Worm (Caenorhabditis elegans): ENCODE data around the gene mtr-4.

Gene mtr-4

DNA sequence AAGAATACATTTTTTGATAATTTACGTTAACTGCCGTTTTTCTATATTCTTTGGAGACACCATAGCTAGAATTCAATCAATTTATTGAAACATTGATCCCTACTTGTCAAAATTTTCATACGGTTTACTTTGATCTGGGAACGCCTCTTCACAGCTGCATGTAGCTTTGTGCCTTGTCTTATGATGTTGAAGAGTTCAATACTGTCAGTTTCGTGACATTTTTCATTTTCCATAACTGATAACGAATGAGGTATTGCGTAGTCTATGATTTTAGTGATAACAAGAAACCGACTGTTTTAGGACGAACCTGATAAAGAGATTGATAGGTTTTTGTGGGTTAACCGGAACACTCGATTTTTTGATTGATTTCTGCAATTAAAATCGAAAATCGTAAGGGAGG is 24.1 kb upstream of the mtr-4 start:
- TF ChIP-seq mcd-1 (GFP tag; IDR thresholded peaks at IDR 0.05) = no peak
- TF ChIP-seq repo-1 (tag; optimal IDR thresholded peaks at IDR 0.05) = peak; percentile 46
- peak; percentile 54 for TF ChIP-seq tlf-1 (GFP tag; optimal IDR thresholded peaks at IDR 0.05)
- TF ChIP-seq ztf-22 (GFP tag; optimal IDR thresholded peaks at IDR 0.05) = peak; percentile 90
- peak; percentile 18 for TF ChIP-seq attf-5 (GFP tag; optimal IDR thresholded peaks at IDR 0.05)
- 0 out of 2 replicates have a peak, but pooled peaks have one; percentile 22 for TF ChIP-seq egl-44 (GFP tag; IDR thresholded peaks at IDR 0.05)
- 0 out of 2 replicates have a peak, but pooled peaks have one; percentile 7 for TF ChIP-seq ceh-40 (GFP tag; IDR thresholded peaks at IDR 0.05)
- peak; percentile 0 for TF ChIP-seq F22D6.2 (tag; optimal IDR thresholded peaks at IDR 0.05)
- peak; percentile 51; the same call in 1 of the 2 replicates for TF ChIP-seq dox-1 (GFP tag; IDR thresholded peaks at IDR 0.05)
- TF ChIP-seq die-1 (tag; optimal IDR thresholded peaks at IDR 0.05) = no peak
- TF ChIP-seq ets-4 (GFP tag; optimal IDR thresholded peaks at IDR 0.05) = peak; percentile 83
- TF ChIP-seq madf-10 (tag; optimal IDR thresholded peaks at IDR 0.05) = peak; percentile 42
- TF ChIP-seq lin-54 (GFP tag; optimal IDR thresholded peaks at IDR 0.05) = peak; percentile 34
- peak; percentile 74 for TF ChIP-seq atf-7 (tag; optimal IDR thresholded peaks at IDR 0.05)
- no peak for TF ChIP-seq cebp-1 (GFP tag; IDR thresholded peaks at IDR 0.05)
- TF ChIP-seq cebp-1 (tag; optimal IDR thresholded peaks at IDR 0.05) = peak; percentile 54
- TF ChIP-seq lin-40 (tag; optimal IDR thresholded peaks at IDR 0.05) = peak; percentile 31
- no peak for TF ChIP-seq bed-1 (GFP tag; IDR thresholded peaks at IDR 0.05)
- peak; percentile 35 for TF ChIP-seq tbp1 (GFP tag; optimal IDR thresholded peaks at IDR 0.05)
- no peak for TF ChIP-seq unc-62 (GFP tag; optimal IDR thresholded peaks at IDR 0.05)
- TF ChIP-seq let-607 (tag; optimal IDR thresholded peaks at IDR 0.05) = peak; percentile 29 to 60
- TF ChIP-seq nhr-80 (tag; optimal IDR thresholded peaks at IDR 0.05) = peak; percentile 97

DNA sequence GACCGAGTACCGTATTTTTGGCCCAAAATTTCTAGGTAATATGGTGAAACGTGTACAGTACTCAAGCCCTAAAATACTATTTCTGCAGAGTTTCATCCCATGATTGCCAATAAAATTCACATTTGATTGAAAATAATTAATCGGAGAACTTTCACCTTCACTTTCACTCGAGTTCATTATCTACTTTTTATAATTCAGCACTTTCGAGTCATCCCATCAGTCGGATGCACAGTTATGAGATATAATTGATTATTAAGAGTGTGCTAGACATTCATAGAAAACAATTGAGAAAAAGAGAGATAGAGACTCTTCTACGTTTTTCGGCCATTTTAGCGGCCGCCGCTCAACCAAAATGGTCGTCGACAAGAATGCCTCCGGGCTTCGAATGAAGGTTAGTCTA is 22.8 kb upstream of the mtr-4 start, which contains the start of gene fat-3:
Gene fat-3, plus strand, starts transcription at position 313 of the 400 bp plus-strand sequence.
- TF ChIP-seq hmg-1.2 (GFP tag; IDR thresholded peaks at IDR 0.05) = peak; percentile 53; the same call in 1 of the 2 replicates
- no peak for TF ChIP-seq rec-8 (tag; optimal IDR thresholded peaks at IDR 0.05)
- peak; percentile 75 for TF ChIP-seq nhr-80 (tag; optimal IDR thresholded peaks at IDR 0.05)

DNA sequence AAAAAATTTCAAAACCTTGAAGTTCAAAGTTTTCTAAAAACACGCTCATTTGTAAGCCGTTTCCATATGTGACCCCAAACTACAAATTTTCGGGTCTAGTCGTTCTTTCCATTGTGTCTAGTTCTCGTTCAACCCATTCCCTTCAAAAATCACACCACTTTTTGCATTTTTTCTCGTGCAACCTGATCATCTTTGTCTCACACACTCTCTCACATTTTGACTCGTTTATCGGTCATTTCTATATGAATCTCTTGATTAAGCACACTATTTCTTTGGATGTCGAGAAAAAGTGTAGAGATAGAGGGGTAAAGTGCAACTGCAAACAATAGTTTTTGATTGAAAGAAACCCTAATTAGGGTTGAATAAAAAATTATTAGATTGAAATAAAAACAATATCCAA is 21.9 kb upstream of the mtr-4 start:
- TF ChIP-seq lin-40 (tag; optimal IDR thresholded peaks at IDR 0.05) (peak; percentile 18), ztf-25 (GFP tag; IDR thresholded peaks at IDR 0.05) (no peak), ets-4 (GFP tag; optimal IDR thresholded peaks at IDR 0.05) (peak; percentile 35), nhr-80 (tag; optimal IDR thresholded peaks at IDR 0.05) (peak; percentile 74), ekl-4 (GFP tag; IDR thresholded peaks at IDR 0.05) (no peak), egl-44 (GFP tag; IDR thresholded peaks at IDR 0.05) (0 out of 2 replicates have a peak, but pooled peaks have one; percentile 15), atf-7 (tag; optimal IDR thresholded peaks at IDR 0.05) (no peak), madf-10 (tag; optimal IDR thresholded peaks at IDR 0.05) (peak; percentile 29), ztf-6 (GFP tag; IDR thresholded peaks at IDR 0.05) (no peak), B0336.3 (GFP tag; IDR thresholded peaks at IDR 0.05) (peak; percentile 42; the same call in 1 of the 2 replicates), madf-6 (GFP tag; IDR thresholded peaks at IDR 0.05) (no peak), attf-5 (GFP tag; optimal IDR thresholded peaks at IDR 0.05) (peak; percentile 16), ceh-100 (GFP tag; IDR thresholded peaks at IDR 0.05) (no peak), rcor-1 (GFP tag; IDR thresholded peaks at IDR 0.05) (no peak), hmg-1.2 (GFP tag; IDR thresholded peaks at IDR 0.05) (peak; percentile 75; the same call in 1 of the 2 replicates), nfya-1 (tag; optimal IDR thresholded peaks at IDR 0.05; ENCODE audit: borderline replicate concordance, insufficient read depth) (no peak), egl-18 (GFP tag; IDR thresholded peaks at IDR 0.05) (no peak), cebp-1 (GFP tag; IDR thresholded peaks at IDR 0.05) (no peak), cebp-1 (tag; optimal IDR thresholded peaks at IDR 0.05) (peak; percentile 55), tbp1 (GFP tag; optimal IDR thresholded peaks at IDR 0.05) (peak; percentile 24), mes-4 (tag; optimal IDR thresholded peaks at IDR 0.05) (no peak)
